Fruit fly (Drosophila melanogaster) whole organism, pupa: ENCODE data around the gene CG31751.

Experiments used
- CG17806 ChIP-seq: fragments of 200-800 bp; sonication (Bioruptor generic); optimal IDR thresholded peaks from 2 replicates; lab custom pipeline; 2018; ENCODE audit warnings: missing biosample characterization, mild to moderate bottlenecking, missing genetic modification characterization, moderate library complexity
- CG32121 ChIP-seq: fragments of 200-800 bp; sonication (Bioruptor generic); IDR thresholded peaks from 2 replicates; pipeline ENCODE4 v1.3.6; 2022; ENCODE audit warnings: missing biosample characterization, missing genetic modification characterization
- CG9948 ChIP-seq: fragments of 200-800 bp; sonication (Bioruptor generic); optimal IDR thresholded peaks from 2 replicates; lab custom pipeline; 2018; ENCODE audit warnings: missing biosample characterization, mild to moderate bottlenecking, missing genetic modification characterization, moderate library complexity
- D1 ChIP-seq: fragments of 200-800 bp; sonication (Bioruptor generic); optimal IDR thresholded peaks from 2 replicates; lab custom pipeline; 2018; ENCODE audit warnings: missing biosample characterization, mild to moderate bottlenecking, missing genetic modification characterization, moderate library complexity
- EcR ChIP-seq: fragments of 200-800 bp; sonication (Bioruptor generic); optimal IDR thresholded peaks from 3 replicates; lab custom pipeline; 2019; ENCODE audit warnings: missing biosample characterization, missing genetic modification characterization, mild to moderate bottlenecking, moderate library complexity, missing genetic modification reagents
- Ets98B ChIP-seq: fragments of 200-800 bp; sonication (Bioruptor generic); IDR thresholded peaks from 2 replicates; pipeline ENCODE4 v1.3.6; 2022; ENCODE audit warnings: missing biosample characterization, missing genetic modification characterization
- Snoo ChIP-seq: fragments of 200-800 bp; sonication (Bioruptor generic); optimal IDR thresholded peaks from 3 replicates; lab custom pipeline; 2017; ENCODE audit warnings: missing biosample characterization, mild to moderate bottlenecking, missing genetic modification characterization, inconsistent platforms
- fd96Ca ChIP-seq: fragments of 200-800 bp; sonication (Bioruptor generic); IDR thresholded peaks from 3 replicates; pipeline ENCODE4 v1.3.6; 2022; ENCODE audit warnings: missing biosample characterization, missing genetic modification characterization
- gl ChIP-seq: fragments of 200-800 bp; sonication (Bioruptor generic); optimal IDR thresholded peaks from 2 replicates; lab custom pipeline; 2018; ENCODE audit warnings: missing biosample characterization, mild to moderate bottlenecking, missing genetic modification characterization

DNA sequence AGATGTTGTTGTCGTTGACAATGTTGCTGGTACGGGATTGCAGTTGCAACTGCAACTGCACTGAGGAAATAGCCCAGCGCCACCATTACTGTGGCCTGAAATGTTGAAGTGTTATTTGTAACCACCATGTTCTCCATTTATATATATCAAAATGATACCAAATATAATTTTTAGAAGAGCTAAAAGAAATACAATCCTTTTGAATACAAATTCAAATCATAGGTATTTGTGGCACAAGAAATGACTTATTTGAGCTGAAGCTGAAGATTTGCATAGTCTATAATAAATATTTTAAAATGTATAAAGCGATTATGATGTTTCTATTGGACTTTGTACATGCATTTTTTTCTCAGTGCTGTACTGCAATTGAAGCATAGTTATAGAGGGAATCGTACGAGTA, 42.6 kb downstream of the CG31751 start:
- TF ChIP-seq EcR (GFP tag; lab: Kevin White, UChicago), result no peak
- no peak for TF ChIP-seq gl (tag; lab: Kevin White, UChicago)
- no peak for TF ChIP-seq CG9948
- TF ChIP-seq fd96Ca (GFP tag; lab: Robert Waterston, UW), result no peak
- no peak for TF ChIP-seq CG17806 (tag; lab: Kevin White, UChicago)
- no peak for TF ChIP-seq Ets98B
- TF ChIP-seq Snoo (tag; lab: Kevin White, UChicago), result no peak
- TF ChIP-seq D1 (tag; lab: Kevin White, UChicago), result no peak
- TF ChIP-seq CG32121 (GFP tag; lab: Robert Waterston, UW), result no peak
